Worm (Caenorhabditis elegans) whole organism, L2 larva: ENCODE data around the gene tsp-20.
A peak's percentile ranks its signal among the peaks of the same experiment; 100 is the strongest.

Source experiments
- C34F6.9 ChIP-seq: fragments of 150-350 bp; optimal IDR thresholded peaks from 2 replicates; lab custom pipeline; 2014; ENCODE audit warnings: missing biosample characterization, missing genetic modification characterization
- F13H6.1 ChIP-seq: sonication (generic microtip); optimal IDR thresholded peaks from 2 replicates; lab custom pipeline; 2016; ENCODE audit warnings: missing genetic modification characterization, missing compliant biosample characterization
- Y55F3AM.14 ChIP-seq: fragments of 200-800 bp; sonication (Bioruptor generic); optimal IDR thresholded peaks from 2 replicates; lab custom pipeline; 2018; ENCODE audit warnings: mild to moderate bottlenecking, missing genetic modification characterization, missing compliant biosample characterization
- ZK546.5 ChIP-seq: sonication (generic microtip); optimal IDR thresholded peaks from 2 replicates; lab custom pipeline; 2017; ENCODE audit warnings: missing biosample characterization, missing genetic modification characterization
- alr-1 ChIP-seq: fragments of 150-350 bp; optimal IDR thresholded peaks from 2 replicates; lab custom pipeline; 2014; ENCODE audit warnings: missing biosample characterization, missing genetic modification characterization
- aly-2 ChIP-seq: fragments of 150-350 bp; optimal IDR thresholded peaks from 2 replicates; lab custom pipeline; 2014; ENCODE audit warnings: missing biosample characterization, missing genetic modification characterization
- blmp-1 ChIP-seq: sonication (generic microtip); optimal IDR thresholded peaks from 2 replicates; lab custom pipeline; 2017; ENCODE audit warnings: missing genetic modification characterization, mild to moderate bottlenecking, missing compliant biosample characterization, antibody characterized with exemption, moderate library complexity; ENCODE audit not compliant: insufficient read depth
- ceh-16 ChIP-seq: fragments of 150-350 bp; optimal IDR thresholded peaks from 2 replicates; lab custom pipeline; 2014; ENCODE audit warnings: missing biosample characterization, missing genetic modification characterization
- ceh-82 ChIP-seq: fragments of 150-350 bp; optimal IDR thresholded peaks from 2 replicates; lab custom pipeline; 2014; ENCODE audit warnings: missing biosample characterization, missing genetic modification characterization
- dmd-4 ChIP-seq: sonication (generic microtip); optimal IDR thresholded peaks from 2 replicates; lab custom pipeline; 2017; ENCODE audit warnings: missing biosample characterization, missing genetic modification characterization
- egl-27 ChIP-seq: sonication (generic microtip); optimal IDR thresholded peaks from 3 replicates; lab custom pipeline; 2017; ENCODE audit warnings: missing biosample characterization, missing genetic modification reagents, missing genetic modification characterization
- elt-1 ChIP-seq: fragments of 150-350 bp; optimal IDR thresholded peaks from 2 replicates; lab custom pipeline; 2014; ENCODE audit warnings: missing biosample characterization, missing genetic modification characterization
- elt-3 ChIP-seq: sonication (generic microtip); optimal IDR thresholded peaks from 2 replicates; lab custom pipeline; 2017; ENCODE audit warnings: missing biosample characterization, missing genetic modification characterization
- gmeb-1 ChIP-seq: fragments of 150-350 bp; optimal IDR thresholded peaks from 2 replicates; lab custom pipeline; 2014; ENCODE audit warnings: missing biosample characterization, missing genetic modification characterization
- lin-11 ChIP-seq: fragments of 150-350 bp; sonication (generic microtip); optimal IDR thresholded peaks from 2 replicates; lab custom pipeline; 2014; ENCODE audit warnings: missing biosample characterization, missing genetic modification characterization, inconsistent platforms, mixed read lengths
- lin-13 ChIP-seq: fragments of 150-350 bp; optimal IDR thresholded peaks from 2 replicates; lab custom pipeline; 2014; ENCODE audit warnings: missing biosample characterization, missing genetic modification reagents, missing genetic modification characterization
- lin-39 ChIP-seq: fragments of 150-350 bp; optimal IDR thresholded peaks from 2 replicates; lab custom pipeline; 2014; ENCODE audit warnings: missing biosample characterization, missing genetic modification reagents, missing genetic modification characterization
- lsy-2 ChIP-seq, 2 experiments: fragments of 150-350 bp in 1 of 2; sonication (generic microtip) in 1 of 2; optimal IDR thresholded peaks; 2 replicates each; lab custom pipeline; 2014 to 2017; ENCODE audit warnings: missing biosample characterization in 2 of 2, missing genetic modification characterization in 2 of 2
- mab-5 ChIP-seq: fragments of 150-350 bp; optimal IDR thresholded peaks from 2 replicates; lab custom pipeline; 2014; ENCODE audit warnings: missing biosample characterization, missing genetic modification characterization
- nhr-10 ChIP-seq: sonication (generic microtip); optimal IDR thresholded peaks from 2 replicates; lab custom pipeline; 2017; ENCODE audit warnings: missing biosample characterization, missing genetic modification characterization
- nhr-11 ChIP-seq: fragments of 150-350 bp; optimal IDR thresholded peaks from 2 replicates; lab custom pipeline; 2014; ENCODE audit warnings: missing biosample characterization, missing genetic modification characterization
- nhr-12 ChIP-seq: fragments of 150-350 bp; optimal IDR thresholded peaks from 2 replicates; lab custom pipeline; 2014; ENCODE audit warnings: missing biosample characterization, missing genetic modification characterization
- nhr-129 ChIP-seq: fragments of 150-350 bp; optimal IDR thresholded peaks from 2 replicates; lab custom pipeline; 2014; ENCODE audit warnings: missing biosample characterization, missing genetic modification characterization
- nhr-21 ChIP-seq: fragments of 150-350 bp; optimal IDR thresholded peaks from 2 replicates; lab custom pipeline; 2014; ENCODE audit warnings: missing biosample characterization, missing genetic modification characterization
- nhr-23 ChIP-seq: fragments of 150-350 bp; optimal IDR thresholded peaks from 2 replicates; lab custom pipeline; 2014; ENCODE audit warnings: missing biosample characterization, missing genetic modification reagents, missing genetic modification characterization
- nhr-25 ChIP-seq: fragments of 150-350 bp; sonication (generic microtip); optimal IDR thresholded peaks from 3 replicates; lab custom pipeline; 2014; ENCODE audit warnings: missing biosample characterization, missing genetic modification characterization
- nhr-6 ChIP-seq: fragments of 150-350 bp; optimal IDR thresholded peaks from 2 replicates; lab custom pipeline; 2014; ENCODE audit warnings: missing biosample characterization, missing genetic modification characterization
- nhr-77 ChIP-seq: fragments of 150-350 bp; optimal IDR thresholded peaks from 2 replicates; lab custom pipeline; 2014; ENCODE audit warnings: missing biosample characterization, missing genetic modification characterization
- sem-4 ChIP-seq: fragments of 150-350 bp; optimal IDR thresholded peaks from 2 replicates; lab custom pipeline; 2014; ENCODE audit warnings: missing biosample characterization, missing genetic modification reagents, missing genetic modification characterization
- skn-1 ChIP-seq: sonication (generic microtip); optimal IDR thresholded peaks from 2 replicates; lab custom pipeline; 2017; ENCODE audit warnings: missing biosample characterization, missing genetic modification characterization
- sma-3 ChIP-seq: sonication (generic microtip); optimal IDR thresholded peaks from 2 replicates; lab custom pipeline; 2016; ENCODE audit warnings: missing genetic modification reagents, missing genetic modification characterization, missing compliant biosample characterization
- sma-9 ChIP-seq, 2 experiments: fragments of 150-350 bp in 1 of 2; sonication (generic microtip) in 1 of 2; optimal IDR thresholded peaks; 2 replicates each; lab custom pipeline; 2014 to 2016; ENCODE audit warnings: missing genetic modification characterization in 2 of 2, mild to moderate bottlenecking in 1 of 2, missing biosample characterization in 1 of 2, missing compliant biosample characterization in 1 of 2, missing genetic modification reagents in 1 of 2, moderate library complexity in 1 of 2
- snpc-4 ChIP-seq: fragments of 150-350 bp; optimal IDR thresholded peaks from 2 replicates; lab custom pipeline; 2014; ENCODE audit warnings: missing biosample characterization, missing genetic modification characterization
- unc-39 ChIP-seq: fragments of 150-350 bp; optimal IDR thresholded peaks from 2 replicates; lab custom pipeline; 2014; ENCODE audit warnings: missing biosample characterization, missing genetic modification characterization
- unc-55 ChIP-seq: fragments of 150-350 bp; sonication (generic microtip); optimal IDR thresholded peaks from 3 replicates; lab custom pipeline; 2014; ENCODE audit warnings: missing biosample characterization, missing genetic modification reagents, missing genetic modification characterization
- zag-1 ChIP-seq: fragments of 150-350 bp; optimal IDR thresholded peaks from 2 replicates; lab custom pipeline; 2014; ENCODE audit warnings: missing biosample characterization, missing genetic modification characterization
- ztf-1 ChIP-seq: fragments of 200-800 bp; sonication (Bioruptor generic); conservative IDR thresholded peaks from 2 replicates; pipeline ENCODE4 v1.3.6; 2022; ENCODE audit warnings: missing genetic modification characterization, missing compliant biosample characterization

tsp-20 gene

ce11 chrX:12033937-12034336, at the start of gene tsp-20:
tsp-20 (minus strand) TSS chrX:12034037.
- TF ChIP-seq ZK546.5 (tag; lab: Kevin White, UChicago), result no peak
- TF ChIP-seq nhr-6, result no peak
- TF ChIP-seq elt-3 (tag; lab: Kevin White, UChicago), result no peak
- no peak for TF ChIP-seq lin-11
- TF ChIP-seq gmeb-1, result no peak
- no peak for TF ChIP-seq C34F6.9 (tag; lab: Kevin White, UChicago)
- no peak for TF ChIP-seq mab-5 (tag; lab: Kevin White, UChicago)
- no peak for TF ChIP-seq nhr-77
- no peak for TF ChIP-seq alr-1

DNA sequence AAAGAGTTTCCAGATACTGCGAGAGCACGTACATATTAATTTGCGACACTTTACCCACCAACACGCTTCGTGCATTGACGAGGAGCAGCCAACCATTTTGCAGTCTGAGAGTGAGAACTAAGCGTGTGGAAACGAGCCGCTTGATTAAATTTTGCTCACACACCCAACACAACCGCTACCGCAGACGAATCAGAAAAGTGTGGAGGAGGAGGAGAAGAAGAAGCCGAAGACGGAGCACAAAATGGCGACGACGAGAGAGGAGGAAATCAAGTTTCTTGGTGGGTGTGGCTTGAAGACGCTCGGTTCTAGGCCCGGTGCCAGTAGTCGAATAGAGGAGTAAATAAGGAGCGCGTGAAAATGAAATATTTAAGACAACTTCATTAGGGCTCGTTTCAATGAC, 49.0 kb upstream of the tsp-20 start:
- no peak for TF ChIP-seq Y55F3AM.14 (GFP tag; lab: Kevin White, UChicago)
- TF ChIP-seq ztf-1, result no peak
- TF ChIP-seq ceh-82 (tag; lab: Kevin White, UChicago), result no peak
- no peak for TF ChIP-seq nhr-10
- TF ChIP-seq zag-1 (tag; lab: Kevin White, UChicago), result no peak
- no peak for TF ChIP-seq aly-2
- TF ChIP-seq nhr-12, result no peak
- TF ChIP-seq mab-5 (tag; lab: Kevin White, UChicago), result no peak
- no peak for TF ChIP-seq egl-27 (tag; lab: Kevin White, UChicago)
- TF ChIP-seq nhr-129, result no peak
- TF ChIP-seq sma-3, result no peak
- no peak for TF ChIP-seq lsy-2 (tag; optimal IDR thresholded peaks at IDR 0.05; lab: Kevin White, UChicago)
- TF ChIP-seq dmd-4 (tag; lab: Kevin White, UChicago), result no peak
- no peak for TF ChIP-seq nhr-21
- TF ChIP-seq unc-55 (GFP tag; lab: Kevin White, UChicago), result peak; percentile 12
- peak; percentile 15 for TF ChIP-seq sem-4 (tag; lab: Kevin White, UChicago)
- no peak for TF ChIP-seq lin-39 (tag; lab: Kevin White, UChicago)

DNA sequence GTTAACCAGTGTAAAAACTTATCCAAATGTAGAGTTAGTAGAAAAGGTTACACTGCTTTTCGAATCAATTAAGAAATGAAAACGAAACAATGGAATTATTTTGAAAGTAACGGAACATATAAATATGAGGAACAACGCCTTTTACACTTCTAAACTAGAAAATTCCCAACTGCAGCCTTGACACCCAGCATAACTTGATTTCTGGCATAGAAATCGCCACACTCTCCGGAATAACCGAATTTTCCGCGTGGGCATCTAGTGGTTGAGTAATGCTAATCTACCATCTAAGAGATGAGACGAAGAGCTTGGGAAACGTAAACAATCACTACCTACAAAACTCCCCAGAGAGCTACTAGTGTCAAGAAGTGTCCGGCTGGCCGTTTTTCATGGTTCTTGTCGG, 47.4 kb upstream of the tsp-20 start:
- TF ChIP-seq nhr-23, result no peak
- no peak for TF ChIP-seq elt-1 (tag; lab: Kevin White, UChicago)
- TF ChIP-seq skn-1, result no peak
- TF ChIP-seq sma-3, result no peak
- TF ChIP-seq C34F6.9 (tag; lab: Kevin White, UChicago), result no peak
- TF ChIP-seq aly-2, result no peak
- TF ChIP-seq sem-4 (tag; lab: Kevin White, UChicago), result no peak
- no peak for TF ChIP-seq nhr-77
- no peak for TF ChIP-seq ceh-16
- TF ChIP-seq nhr-25 (tag; lab: Kevin White, UChicago), result no peak
- TF ChIP-seq ceh-82 (tag; lab: Kevin White, UChicago), result no peak
- TF ChIP-seq dmd-4 (tag; lab: Kevin White, UChicago), result no peak

DNA sequence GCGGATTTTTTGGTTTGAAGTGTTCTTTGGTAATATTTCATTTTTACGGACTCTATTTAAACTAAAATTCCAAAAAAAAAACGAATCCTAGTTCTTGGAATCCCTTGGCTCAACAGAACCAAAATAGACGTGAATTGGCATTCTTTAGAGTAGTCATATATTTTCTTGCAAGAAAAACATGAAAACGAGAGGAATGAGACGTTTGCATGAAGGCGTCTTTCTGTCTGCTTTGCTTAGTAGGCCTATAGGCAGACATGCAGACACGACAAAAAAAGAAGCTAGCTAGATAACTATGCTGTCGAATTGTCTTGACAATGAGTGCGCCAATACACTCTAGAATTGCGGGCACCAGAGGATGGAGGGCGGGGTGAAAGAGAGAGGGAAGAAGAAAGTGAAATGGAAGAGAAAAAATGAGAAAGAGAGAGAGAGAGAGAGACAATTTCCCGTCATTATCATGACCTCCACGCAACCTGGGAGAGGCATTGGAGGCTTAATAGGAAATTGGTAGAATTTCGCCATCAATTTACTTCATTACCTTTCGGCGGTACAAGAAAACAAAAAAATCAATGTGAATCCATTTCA, 46.8 kb upstream of the tsp-20 start:
- TF ChIP-seq dmd-4 (tag; lab: Kevin White, UChicago) (no peak), nhr-12 (no peak), nhr-11 (no peak), nhr-25 (tag; lab: Kevin White, UChicago) (peak; percentile 69), F13H6.1 (tag; lab: Kevin White, UChicago) (peak; percentile 15), unc-55 (GFP tag; lab: Kevin White, UChicago) (peak; percentile 59), aly-2 (no peak), sma-3 (no peak), sma-9 (GFP tag; optimal IDR thresholded peaks at IDR 0.05; lab: Kevin White, UChicago) (peak; percentile 26), sma-9 (tag; optimal IDR thresholded peaks at IDR 0.05; lab: Kevin White, UChicago) (no peak), lin-13 (GFP tag; lab: Kevin White, UChicago) (no peak), nhr-129 (peak; percentile 55), sem-4 (tag; lab: Kevin White, UChicago) (peak; percentile 58), unc-39 (tag; lab: Kevin White, UChicago) (no peak), blmp-1 (tag; lab: Kevin White, UChicago) (peak; percentile 80), mab-5 (tag; lab: Kevin White, UChicago) (peak; percentile 14), ceh-82 (tag; lab: Kevin White, UChicago) (no peak), snpc-4 (no peak)
